Worm (Caenorhabditis elegans): Measurements from ENCODE around the gene F49F1.11.

The F49F1.11 gene

DNA sequence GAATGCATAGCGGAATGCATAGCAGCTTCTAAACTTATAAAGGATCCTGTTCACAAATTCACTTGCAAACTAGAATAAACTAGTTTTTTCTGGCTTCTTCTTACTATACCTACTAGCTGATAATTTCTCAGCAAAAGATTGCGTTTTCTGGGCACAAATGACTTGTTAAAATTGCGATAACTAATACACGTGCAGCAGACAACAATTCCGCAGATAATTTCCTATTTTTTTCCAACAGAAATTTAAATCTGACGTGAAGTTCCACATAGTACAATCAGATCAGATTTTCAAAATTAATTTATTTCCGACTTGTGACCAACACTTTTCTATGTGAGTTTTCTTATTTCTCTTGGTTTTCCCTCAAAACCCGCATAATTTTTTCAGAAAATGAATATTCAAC, 23.2 kb upstream of the F49F1.11 start, which contains the start of gene scrm-8:
Gene scrm-8, plus strand, starts transcription at position 301 of the 400 bp plus-strand sequence.
- no peak for TF ChIP-seq snpc-1.2 (GFP tag; IDR thresholded peaks at IDR 0.05)

DNA sequence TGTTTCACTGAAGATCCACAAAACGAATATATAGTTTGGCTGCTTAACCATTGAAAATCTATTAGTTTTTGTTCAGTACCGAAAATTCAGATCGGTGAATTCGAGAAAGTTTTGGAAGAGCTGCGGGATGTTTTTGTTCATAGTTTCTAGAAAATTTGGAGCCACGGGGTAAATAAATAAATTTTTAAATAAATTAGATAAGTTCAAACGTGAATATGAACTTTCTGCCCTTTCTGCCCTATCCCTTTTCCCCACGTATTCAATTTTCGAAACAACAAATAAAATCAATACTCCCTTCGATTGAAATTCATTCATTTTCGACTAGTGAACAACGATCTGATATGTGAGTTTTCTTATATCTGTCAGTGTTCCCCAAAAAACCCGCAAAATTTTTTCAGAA, 20.9 kb upstream of the F49F1.11 start, which contains the start of gene scrm-5:
Gene scrm-5, plus strand, starts transcription at position 301 of the 400 bp plus-strand sequence.
- TF ChIP-seq lim-7 (GFP tag; IDR thresholded peaks at IDR 0.05) (no peak), dmd-9 (GFP tag; IDR thresholded peaks at IDR 0.05) (no peak), hmg-1.1 (GFP tag; IDR thresholded peaks at IDR 0.05) (no peak), nhr-25 (tag; optimal IDR thresholded peaks at IDR 0.05; ENCODE audit: borderline replicate concordance, insufficient read depth) (no peak), nhr-77 (tag; optimal IDR thresholded peaks at IDR 0.05) (no peak), nhr-28 (tag; optimal IDR thresholded peaks at IDR 0.05) (no peak), nhr-11 (tag; optimal IDR thresholded peaks at IDR 0.05) (no peak), lin-15B (tag; optimal IDR thresholded peaks at IDR 0.05) (no peak), ztf-11 (tag; optimal IDR thresholded peaks at IDR 0.05) (no peak), dpl-1 (GFP tag; optimal IDR thresholded peaks at IDR 0.05) (no peak)

DNA sequence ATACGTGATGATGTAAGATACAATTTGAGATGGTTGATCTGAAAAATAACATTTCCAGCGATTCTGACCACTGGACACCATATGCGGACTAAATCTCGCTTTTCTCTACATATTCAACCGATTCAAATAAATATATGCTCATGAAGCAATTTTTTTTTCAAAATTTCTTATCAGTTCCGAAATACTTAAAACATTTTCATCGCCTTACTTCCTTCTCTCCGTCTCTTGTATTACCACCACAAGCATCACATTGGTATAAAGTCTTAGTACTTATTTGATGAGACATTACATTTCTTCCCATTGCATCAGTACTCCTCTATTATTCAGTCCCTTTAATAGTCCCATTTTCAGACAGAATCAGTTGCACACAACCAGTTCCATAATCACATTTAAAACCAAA, 13.4 kb upstream of the F49F1.11 start, which contains the start of gene K08D10.14:
Gene K08D10.14, plus strand, starts transcription at position 301 of the 400 bp plus-strand sequence.
- TF ChIP-seq php-3 (GFP tag; IDR thresholded peaks at IDR 0.05): no peak
- TF ChIP-seq unc-39 (tag; optimal IDR thresholded peaks at IDR 0.05): no peak
- TF ChIP-seq duxl-1 (tag; optimal IDR thresholded peaks at IDR 0.05; ENCODE audit: poor library complexity): no peak
- TF ChIP-seq nhr-11 (tag; optimal IDR thresholded peaks at IDR 0.05): no peak
- TF ChIP-seq spr-1 (tag; optimal IDR thresholded peaks at IDR 0.05): no peak
- no peak for TF ChIP-seq set-16 (GFP tag; IDR thresholded peaks at IDR 0.05)
- TF ChIP-seq lim-7 (GFP tag; IDR thresholded peaks at IDR 0.05): no peak
- no peak for TF ChIP-seq zfp-3 (GFP tag; conservative IDR thresholded peaks at IDR 0.05)
- no peak for TF ChIP-seq fos-1 (tag; optimal IDR thresholded peaks at IDR 0.05)
- TF ChIP-seq nhr-6 (tag; optimal IDR thresholded peaks at IDR 0.05): no peak

DNA sequence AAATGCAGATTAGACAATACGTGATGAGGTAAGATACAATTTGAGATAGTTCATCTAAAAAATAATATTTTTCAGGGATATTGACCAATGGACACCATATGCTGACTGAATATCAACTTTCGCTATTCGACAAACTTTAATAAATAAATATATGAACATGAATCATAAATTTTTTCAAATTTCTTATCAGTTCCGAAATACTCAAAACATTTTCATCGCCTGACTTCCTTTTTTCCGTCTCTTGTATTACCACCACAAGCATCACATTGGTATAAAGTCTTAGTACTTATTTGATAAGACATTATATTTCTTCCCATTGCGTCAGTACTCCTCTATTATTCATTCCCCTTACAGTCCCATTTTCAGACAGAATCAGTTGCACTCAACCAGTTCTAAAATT, 10.9 kb upstream of the F49F1.11 start, which contains the start of the genes K08D10.10 and R07C12.1:
Gene K08D10.10, plus strand, starts transcription at position 93 of the 400 bp plus-strand sequence.
Gene R07C12.1, plus strand, starts transcription at position 314 of the 400 bp plus-strand sequence.
- TF ChIP-seq nhr-77 (tag; optimal IDR thresholded peaks at IDR 0.05) (no peak), dve-1 (tag; optimal IDR thresholded peaks at IDR 0.05; ENCODE audit: insufficient read depth) (no peak), ceh-44 (GFP tag; IDR thresholded peaks at IDR 0.05) (no peak), hlh-11 (tag; optimal IDR thresholded peaks at IDR 0.05) (peak; percentile 1), sdz-12 (GFP tag; optimal IDR thresholded peaks at IDR 0.05) (no peak), nhr-28 (tag; optimal IDR thresholded peaks at IDR 0.05) (peak; percentile 14), nhr-25 (tag; optimal IDR thresholded peaks at IDR 0.05; ENCODE audit: borderline replicate concordance, insufficient read depth) (no peak), lin-13 (GFP tag; optimal IDR thresholded peaks at IDR 0.05) (no peak), daf-16 (GFP tag; optimal IDR thresholded peaks at IDR 0.05) (no peak), daf-16 (tag; optimal IDR thresholded peaks at IDR 0.05) (no peak), nhr-6 (tag; optimal IDR thresholded peaks at IDR 0.05) (no peak), vab-7 (GFP tag; IDR thresholded peaks at IDR 0.05) (no peak), ztf-11 (tag; optimal IDR thresholded peaks at IDR 0.05) (no peak), ZK337.2 (GFP tag; IDR thresholded peaks at IDR 0.05) (no peak), pqm-1 (tag; optimal IDR thresholded peaks at IDR 0.05) (peak; percentile 6), F44E2.7 (GFP tag; IDR thresholded peaks at IDR 0.05) (no peak), D1046.2 (GFP tag; IDR thresholded peaks at IDR 0.05) (no peak)

DNA sequence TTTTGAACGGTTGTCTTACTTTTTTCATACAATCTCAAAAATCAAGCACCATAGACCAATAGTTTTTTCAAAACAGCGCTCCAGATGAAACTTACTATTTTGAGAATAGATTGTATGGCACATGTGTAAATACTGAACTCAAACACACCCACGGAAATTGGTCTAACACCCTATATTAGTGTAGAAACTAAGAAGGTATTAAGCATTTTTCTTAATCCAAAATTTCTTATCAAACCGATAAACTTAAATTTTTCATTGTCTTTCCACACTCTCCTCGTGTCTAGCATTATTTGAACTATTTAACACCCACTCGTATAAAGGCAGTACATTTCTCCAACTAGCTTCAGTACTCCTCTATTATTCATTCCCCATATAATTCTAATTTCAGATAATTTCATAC, 8.9 kb upstream of the F49F1.11 start:
- TF ChIP-seq pqm-1 (tag; optimal IDR thresholded peaks at IDR 0.05): peak; percentile 27
- no peak for TF ChIP-seq saeg-2 (GFP tag; IDR thresholded peaks at IDR 0.05)
- TF ChIP-seq dmd-6 (GFP tag; IDR thresholded peaks at IDR 0.05): peak; percentile 16; the same call in 1 of the 2 replicates

Data from whole organism, L4 larva.